Fruit fly (Drosophila melanogaster) whole organism, larva: ENCODE data around the gene mub.
A peak's percentile ranks its signal among the peaks of the same experiment; 100 is the strongest.

Experiments
- noc ChIP-seq: fragments of 200-800 bp; sonication (Bioruptor generic); optimal IDR thresholded peaks from 3 replicates; lab custom pipeline; 2019; ENCODE audit warnings: missing biosample characterization, mild to moderate bottlenecking, missing genetic modification characterization, moderate library complexity

The mub gene

DNA sequence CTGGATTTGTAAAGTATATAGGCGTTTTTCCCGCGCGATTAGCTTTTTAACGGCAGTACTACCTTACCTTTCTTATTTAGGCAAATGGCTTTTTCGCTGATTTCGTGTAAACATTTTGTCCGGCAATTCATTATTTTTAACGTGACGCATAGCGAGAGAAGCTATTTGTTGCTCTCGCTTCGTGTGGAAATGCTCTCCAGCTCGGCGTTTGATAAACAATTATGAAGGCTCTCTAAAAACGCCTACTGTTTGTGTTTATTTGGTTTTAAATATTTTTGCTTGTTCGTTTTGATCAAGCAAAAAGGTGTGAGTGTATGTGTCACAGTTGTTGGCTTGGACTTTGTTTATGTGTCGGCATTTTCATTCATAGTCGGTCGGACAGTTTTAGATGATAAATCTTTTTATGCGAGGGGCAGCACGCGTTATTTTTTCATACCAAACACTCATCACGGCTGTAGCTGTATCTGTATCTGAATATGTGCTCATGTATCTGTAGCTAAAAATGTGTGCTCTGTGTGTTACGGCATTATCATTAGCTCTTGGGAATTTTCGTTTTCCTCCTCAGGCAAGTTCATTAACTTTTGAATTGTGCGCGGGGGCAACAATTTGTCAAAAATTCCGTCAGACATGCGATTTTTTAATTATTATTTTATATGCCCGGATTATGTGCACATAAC, 42.4 kb downstream of the mub start:
- peak; percentile 26 for TF ChIP-seq noc (tag; lab: Kevin White, UChicago)

DNA sequence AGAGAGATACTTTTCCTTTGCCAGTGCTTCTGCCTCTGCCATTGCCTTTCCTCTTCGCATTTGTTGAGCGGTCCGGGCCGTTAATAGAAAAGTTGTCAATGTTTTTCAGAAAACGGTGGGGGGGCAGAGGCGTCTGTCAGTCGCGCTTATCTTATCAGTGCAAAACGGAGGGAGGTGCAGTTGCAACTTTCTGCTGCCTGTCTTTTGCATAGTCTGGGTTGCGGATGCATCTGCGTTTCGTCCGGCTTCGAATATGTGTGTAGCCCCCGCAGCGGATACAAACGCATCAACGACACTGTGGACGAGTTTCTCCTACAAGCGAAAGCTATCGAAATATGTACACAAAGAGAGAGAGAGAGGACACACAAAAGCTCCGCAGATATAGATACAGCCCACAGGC, 45.0 kb downstream of the mub start:
- TF ChIP-seq noc (tag; lab: Kevin White, UChicago): no peak

DNA sequence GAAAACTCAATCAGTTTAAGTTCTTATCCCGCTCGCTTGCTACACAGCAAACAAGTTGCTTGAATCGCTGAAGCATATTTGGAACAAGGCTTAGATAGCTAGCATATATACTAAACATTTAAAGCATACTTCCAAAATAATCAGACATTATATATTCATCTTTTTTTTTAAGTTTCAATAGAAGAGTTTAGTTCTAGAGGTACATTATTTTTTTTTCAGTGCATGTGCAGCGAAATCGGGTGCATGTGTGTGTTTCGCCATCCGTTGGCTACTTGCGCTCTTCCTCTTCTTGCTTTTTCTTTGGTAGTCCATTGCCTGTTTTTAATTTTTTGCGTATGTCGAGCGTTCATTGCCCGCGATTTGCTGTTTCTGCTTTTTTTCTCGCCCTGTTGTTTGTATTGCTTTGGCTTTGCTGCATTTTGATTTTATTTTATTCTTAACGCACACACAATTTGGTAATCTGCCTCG, 46.8 kb downstream of the mub start:
- no peak for TF ChIP-seq noc (tag; lab: Kevin White, UChicago)

DNA sequence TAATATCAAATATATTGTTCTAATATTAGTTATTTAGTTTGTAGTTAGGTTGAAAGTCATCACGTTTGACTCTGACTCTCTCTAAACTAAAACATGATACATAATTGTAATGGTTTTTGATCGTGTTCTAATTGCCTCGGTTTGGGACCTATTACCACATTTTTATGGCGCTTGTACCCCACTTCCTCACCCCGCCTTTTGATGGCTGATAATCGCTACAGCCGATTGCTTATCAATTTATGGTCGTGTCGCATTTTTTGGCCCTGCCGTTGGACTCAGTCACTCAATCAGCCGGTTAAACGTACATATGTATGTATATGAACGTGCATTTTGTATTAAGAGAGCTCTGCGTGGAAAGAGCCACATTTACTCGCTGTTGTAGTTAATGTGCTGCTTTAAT, 47.6 kb downstream of the mub start:
- peak; percentile 87 for TF ChIP-seq noc (tag; lab: Kevin White, UChicago)

DNA sequence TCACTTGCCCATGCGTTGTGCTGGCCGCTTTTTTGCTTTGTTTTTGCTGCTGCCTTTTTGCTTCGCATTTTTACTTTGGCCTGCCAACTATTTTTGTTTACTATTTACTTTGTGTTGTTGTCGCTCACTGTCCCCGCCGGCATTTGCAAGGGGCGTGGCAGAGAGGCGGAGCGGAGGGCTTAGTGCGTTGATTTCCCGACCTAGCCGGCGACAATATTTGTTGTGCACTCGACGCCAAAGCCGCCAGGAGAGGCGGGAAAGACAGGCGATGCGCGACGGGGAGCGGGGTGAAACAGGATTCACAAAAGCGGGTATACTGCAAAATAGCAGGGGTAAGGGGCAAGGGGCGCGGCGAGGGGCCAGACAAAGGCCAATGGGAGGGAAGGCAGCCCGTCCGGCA, 48.1 kb downstream of the mub start:
- TF ChIP-seq noc (tag; lab: Kevin White, UChicago): no peak

DNA sequence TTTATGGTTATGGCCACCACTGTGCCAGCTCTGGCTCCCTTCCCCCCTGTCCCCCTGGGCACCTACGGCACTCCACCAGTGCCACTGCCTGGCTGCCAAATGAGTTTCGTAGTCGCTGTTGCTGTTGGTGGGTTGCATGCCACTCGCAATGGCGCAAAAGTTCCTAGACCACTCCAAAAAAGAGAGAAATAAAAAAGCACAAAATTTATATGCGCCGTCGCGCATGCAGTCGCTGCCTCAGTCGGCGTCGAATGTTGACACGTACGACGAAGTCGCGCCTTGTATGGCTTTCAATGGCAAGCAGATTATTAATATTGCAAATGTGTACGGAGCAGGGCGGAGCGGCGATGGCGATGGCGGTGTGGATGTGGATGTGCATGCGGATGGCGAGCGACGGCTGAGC, 49.1 kb downstream of the mub start:
- TF ChIP-seq noc (tag; lab: Kevin White, UChicago): no peak

dm6 chr3L:21894100-21894499, 49.5 kb downstream of the mub start:
- no peak for TF ChIP-seq noc (tag; lab: Kevin White, UChicago)

dm6 chr3L:21894774-21895173, 50.2 kb downstream of the mub start:
- no peak for TF ChIP-seq noc (tag; lab: Kevin White, UChicago)

- no peak for TF ChIP-seq noc (tag; lab: Kevin White, UChicago)
These were observed 51.6 kb downstream of the mub start for dm6 chr3L:21896217-21896616.

DNA sequence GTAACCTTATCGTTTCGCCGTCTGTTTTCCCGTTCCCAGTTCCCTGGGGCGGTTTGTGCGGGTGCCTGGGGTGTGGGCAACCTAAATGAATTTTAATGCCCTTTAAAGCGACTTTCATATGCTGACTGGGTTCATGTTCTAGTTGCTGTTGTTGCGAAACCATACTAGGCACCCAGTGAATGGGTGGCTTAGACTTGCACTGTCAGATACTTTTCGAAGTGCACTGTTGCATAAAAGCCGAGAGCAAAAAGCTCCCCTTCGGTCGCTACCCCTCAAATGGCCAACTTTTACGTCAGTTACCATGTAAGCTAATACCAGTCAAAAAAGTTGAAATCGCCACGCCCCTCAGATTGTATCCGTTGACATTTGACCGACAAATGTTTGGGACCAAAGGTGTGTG, 54.9 kb downstream of the mub start:
- no peak for TF ChIP-seq noc (tag; lab: Kevin White, UChicago)

DNA sequence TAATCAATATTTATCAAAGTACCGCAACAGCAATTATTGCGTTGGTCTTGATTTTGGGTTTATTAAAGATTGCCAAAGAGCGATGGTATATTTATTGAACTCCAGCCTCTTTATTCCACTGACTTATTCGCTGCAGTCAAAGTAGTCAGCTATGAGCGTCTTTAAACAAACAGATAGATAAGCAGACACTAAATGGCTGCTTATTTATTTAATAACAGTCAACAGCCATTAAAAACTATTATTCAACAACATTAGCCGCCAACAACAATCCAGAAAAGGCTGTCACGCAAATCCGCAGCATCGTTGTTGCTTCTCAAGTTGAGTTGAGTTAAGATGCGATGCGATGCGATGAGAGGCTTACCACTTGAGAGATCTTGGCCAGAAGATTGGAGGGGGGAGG, 64.3 kb downstream of the mub start:
- no peak for TF ChIP-seq noc (tag; lab: Kevin White, UChicago)

- TF ChIP-seq noc (tag; lab: Kevin White, UChicago): no peak
These were observed 74.0 kb downstream of the mub start for dm6 chr3L:21918605-21919004.

dm6 chr3L:21930179-21930578, 85.6 kb downstream of the mub start:
- no peak for TF ChIP-seq noc (tag; lab: Kevin White, UChicago)

DNA sequence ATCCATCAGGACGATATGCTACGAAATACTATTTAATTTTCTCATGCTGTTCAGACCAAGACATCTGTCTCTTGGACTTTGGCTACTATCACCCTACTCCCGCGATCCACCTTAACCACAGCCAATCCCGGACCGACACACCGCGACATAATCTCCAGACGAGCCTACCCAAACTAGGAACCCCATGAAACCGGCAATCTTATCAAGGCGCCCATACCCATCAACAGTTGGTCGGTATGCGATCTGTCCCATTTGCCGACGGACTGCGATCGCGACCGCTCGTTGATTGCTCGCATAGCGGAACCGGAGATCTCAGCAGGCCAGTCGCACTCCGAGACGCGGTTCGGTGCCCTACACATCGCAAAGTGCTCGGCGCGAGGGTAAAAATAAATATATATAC, 89.9 kb downstream of the mub start, which contains the start of gene SLC22A:
SLC22A (plus strand) TSS at position 243 of the 400 bp plus-strand sequence.
- TF ChIP-seq noc (tag; lab: Kevin White, UChicago): peak; percentile 6

DNA sequence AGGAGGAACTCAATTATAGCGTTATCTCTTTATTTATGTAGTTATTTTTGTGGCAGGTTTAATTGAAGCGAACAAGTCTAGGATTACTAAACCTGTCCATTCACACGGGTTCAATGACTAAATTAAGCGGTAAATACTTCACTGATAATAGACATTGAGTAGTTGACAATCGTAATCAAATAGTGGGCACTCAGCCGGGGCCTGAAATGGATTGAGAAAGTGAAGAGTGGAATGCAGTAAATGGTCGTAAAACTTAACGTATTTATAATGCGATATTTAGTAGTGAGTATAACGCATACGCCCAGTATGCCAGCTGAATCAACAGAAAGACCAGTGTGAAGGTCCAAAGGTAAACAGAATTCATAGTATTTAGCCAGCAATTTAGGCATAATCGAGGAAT, 91.6 kb downstream of the mub start:
- TF ChIP-seq noc (tag; lab: Kevin White, UChicago): peak; percentile 43

DNA sequence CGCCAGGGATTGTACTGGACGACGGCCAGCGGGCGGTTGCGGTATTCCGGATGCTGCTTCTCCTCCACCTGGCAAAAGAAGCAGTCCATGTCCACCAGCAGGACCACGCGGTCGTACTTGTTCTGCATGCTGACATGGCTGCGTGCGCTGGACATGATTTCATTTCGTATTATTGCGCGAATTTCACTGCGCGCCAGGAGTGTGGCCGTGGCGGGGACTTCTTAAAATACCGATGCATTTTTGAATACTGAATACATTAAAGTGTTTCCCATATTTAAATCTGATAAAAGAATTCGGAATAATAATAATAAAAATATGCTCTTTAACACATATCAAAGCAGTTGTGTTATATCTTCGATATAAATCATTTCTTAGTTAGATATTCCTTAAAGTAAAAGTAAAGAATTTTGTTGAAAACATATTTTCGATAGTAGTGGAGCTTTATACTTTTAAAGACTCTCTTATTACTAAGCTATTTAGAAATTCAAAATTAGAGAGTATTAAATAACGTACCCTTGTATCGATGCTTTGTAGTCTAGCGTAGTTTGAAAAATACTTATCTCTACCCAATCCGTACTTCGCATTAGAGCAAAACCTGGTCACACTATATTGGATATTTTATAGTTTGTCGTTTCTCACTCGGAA, 97.1 kb downstream of the mub start, which contains the start of the genes PolH and CG14562:
PolH (minus strand) TSS at position 198 of the 645 bp plus-strand sequence.
CG14562 (plus strand) TSS at position 607 of the 645 bp plus-strand sequence.
- TF ChIP-seq noc (tag; lab: Kevin White, UChicago): no peak
